Worm (Caenorhabditis elegans) whole organism, young adult: Measurements from ENCODE around the gene F13D2.1.

Experiments
- C06A6.2 ChIP-seq: fragments of 200-800 bp; sonication (Bioruptor generic); conservative IDR thresholded peaks from 2 replicates; pipeline ENCODE4 v1.3.6; 2022; ENCODE audit warnings: missing genetic modification characterization, missing compliant biosample characterization
- ceh-79 ChIP-seq: sonication (generic microtip); optimal IDR thresholded peaks from 2 replicates; lab custom pipeline; 2017; ENCODE audit warnings: mild to moderate bottlenecking, missing genetic modification characterization, missing compliant biosample characterization
- hsf-1 ChIP-seq: fragments of 200-800 bp; sonication (Bioruptor generic); IDR thresholded peaks from 2 replicates; pipeline ENCODE4 v1.3.6; 2022; ENCODE audit warnings: missing genetic modification reagents, missing genetic modification characterization, missing compliant biosample characterization

- TF ChIP-seq C06A6.2 (GFP tag; lab: Robert Waterston, UW) (no peak), hsf-1 (no peak), ceh-79 (tag; lab: Kevin White, UChicago) (no peak)
Observed at ce11 chrX:11199155-11199554, 9.7 kb upstream of the F13D2.1 start, which contains the start of gene col-178.
